Worm (Caenorhabditis elegans) whole organism, early embryonic: ENCODE measurements around the gene C09B8.4.

Source experiments
- ama-1 ChIP-seq: fragments of 150-350 bp; optimal IDR thresholded peaks from 2 replicates; lab custom pipeline; 2014
- hnd-1 ChIP-seq: sonication (generic microtip); optimal IDR thresholded peaks from 2 replicates; lab custom pipeline; 2016; ENCODE audit warnings: missing genetic modification characterization, missing compliant biosample characterization
- pes-1 ChIP-seq: fragments of 200-800 bp; sonication (Bioruptor generic); IDR thresholded peaks from 2 replicates; pipeline ENCODE4 v1.3.6; 2022; ENCODE audit warnings: missing genetic modification reagents, missing genetic modification characterization, missing compliant biosample characterization

DNA sequence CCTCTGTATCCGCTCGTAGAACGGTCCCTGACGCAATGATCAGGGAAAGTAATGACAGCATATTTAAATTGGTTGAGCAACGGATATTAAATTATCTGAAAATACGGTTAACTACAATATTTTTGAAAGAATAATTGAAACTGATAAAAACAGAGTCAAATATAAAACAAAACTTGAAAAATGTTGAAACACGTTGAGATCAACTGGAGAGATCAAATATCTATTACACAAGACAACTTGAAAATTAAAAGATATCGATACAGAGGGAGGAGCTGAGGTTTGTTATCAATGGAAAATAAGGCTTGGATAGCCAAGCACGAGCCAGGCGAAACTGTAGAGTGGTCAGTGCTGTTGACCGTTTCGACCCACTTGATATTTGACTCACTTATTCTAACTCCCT, 9.2 kb downstream of the C09B8.4 start, which contains the start of gene C09B8.3:
- TF ChIP-seq hnd-1 (tag; lab: Kevin White, UChicago) (no peak), ama-1 (lab: Kevin White, UChicago) (no peak), pes-1 (GFP tag; lab: Robert Waterston, UW) (no peak)
